Fruit fly (Drosophila melanogaster): ENCODE results near the gene Sf3b5.
A peak's percentile ranks its signal among the peaks of the same experiment; 100 is the strongest.

Sf3b5 gene

DNA sequence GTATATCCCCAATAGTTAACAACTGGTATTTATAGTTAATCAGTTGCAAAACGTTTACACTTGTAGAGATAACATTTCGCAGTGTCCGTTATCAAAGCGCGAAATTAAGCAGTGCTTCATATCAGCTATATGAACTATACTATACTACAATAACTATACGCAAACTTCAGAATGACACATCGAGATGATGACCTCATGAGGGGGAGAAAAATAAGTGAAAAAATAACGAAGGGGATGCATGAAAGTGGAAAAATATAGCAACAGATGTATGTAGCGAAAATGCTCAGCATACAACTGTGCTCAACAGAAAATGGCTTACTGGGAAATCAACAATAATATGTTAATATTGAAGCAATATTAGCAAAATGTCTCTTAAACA lies 15.6 kb upstream of the Sf3b5 start:
- TF ChIP-seq dsf (GFP tag; optimal IDR thresholded peaks at IDR 0.05; ENCODE audit: borderline replicate concordance): no peak
- no peak for TF ChIP-seq dmrt93B (GFP tag; optimal IDR thresholded peaks at IDR 0.05)
- no peak for TF ChIP-seq sv (GFP tag; optimal IDR thresholded peaks at IDR 0.05)

DNA sequence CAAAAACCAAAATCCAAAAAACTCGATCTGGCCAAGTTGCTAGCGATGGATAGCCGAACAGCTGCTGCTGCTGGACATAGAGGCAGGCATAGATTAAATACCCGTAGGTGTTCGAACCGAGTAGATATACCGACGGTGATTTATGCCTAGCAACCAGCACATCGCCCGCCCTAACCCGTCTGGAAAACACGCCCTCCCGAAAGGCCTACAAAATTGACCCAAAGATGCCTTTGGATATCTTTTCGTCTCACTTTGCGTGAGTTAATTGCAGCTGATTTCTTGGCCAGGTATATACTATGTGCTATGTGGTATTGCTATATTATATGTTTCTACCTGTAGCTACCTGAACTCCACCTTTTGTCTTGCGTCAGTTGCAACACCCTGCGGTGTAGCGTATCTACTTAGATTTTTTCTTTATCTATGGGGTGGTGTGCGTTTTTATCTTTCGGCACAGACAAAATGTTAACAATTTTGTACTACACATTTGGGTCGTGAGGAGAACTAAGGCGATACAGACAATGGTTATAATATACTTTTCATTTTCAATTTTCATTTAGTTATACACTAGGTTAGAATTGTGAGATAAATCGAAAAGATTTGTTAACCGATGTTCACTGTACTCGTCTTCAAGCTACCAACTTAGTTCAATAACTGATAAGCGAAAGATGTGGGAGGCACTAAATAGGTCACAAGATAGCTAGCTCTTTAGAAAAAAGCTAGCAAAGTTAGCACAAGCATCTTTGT lies 15.0 kb upstream of the Sf3b5 start:
- TF ChIP-seq pan (optimal IDR thresholded peaks at IDR 0.05): no peak
- TF ChIP-seq Dif (GFP tag; optimal IDR thresholded peaks at IDR 0.05; ENCODE audit: partially characterized antibody): no peak
- no peak for TF ChIP-seq Abd-B (GFP tag; optimal IDR thresholded peaks at IDR 0.05)

DNA sequence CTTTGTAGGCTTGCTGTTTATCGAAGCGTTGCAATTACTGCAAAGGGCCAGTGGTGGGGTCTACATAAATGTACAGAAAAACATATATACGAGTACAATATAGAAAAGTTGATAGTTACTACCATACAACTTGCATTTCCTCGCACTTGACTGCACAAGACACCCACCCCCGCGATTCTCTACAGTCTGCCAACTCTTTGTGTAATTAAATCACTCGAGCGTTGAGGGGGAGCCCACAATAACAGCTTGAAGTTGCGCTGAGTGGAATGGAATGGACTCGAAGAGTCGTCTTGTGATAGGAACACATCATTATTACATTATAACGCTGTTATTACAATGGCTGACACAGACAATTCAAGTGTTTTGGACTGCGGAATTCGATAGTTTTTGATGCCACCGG lies 14.3 kb upstream of the Sf3b5 start:
- TF ChIP-seq psq (GFP tag; optimal IDR thresholded peaks at IDR 0.05) (no peak), Rel (GFP tag; optimal IDR thresholded peaks at IDR 0.05) (no peak), Rel (tag; optimal IDR thresholded peaks at IDR 0.05) (peak; percentile 13), Jra (GFP tag; optimal IDR thresholded peaks at IDR 0.05) (no peak), ey (GFP tag; optimal IDR thresholded peaks at IDR 0.05) (no peak), Myc (optimal IDR thresholded peaks at IDR 0.05) (no peak)

DNA sequence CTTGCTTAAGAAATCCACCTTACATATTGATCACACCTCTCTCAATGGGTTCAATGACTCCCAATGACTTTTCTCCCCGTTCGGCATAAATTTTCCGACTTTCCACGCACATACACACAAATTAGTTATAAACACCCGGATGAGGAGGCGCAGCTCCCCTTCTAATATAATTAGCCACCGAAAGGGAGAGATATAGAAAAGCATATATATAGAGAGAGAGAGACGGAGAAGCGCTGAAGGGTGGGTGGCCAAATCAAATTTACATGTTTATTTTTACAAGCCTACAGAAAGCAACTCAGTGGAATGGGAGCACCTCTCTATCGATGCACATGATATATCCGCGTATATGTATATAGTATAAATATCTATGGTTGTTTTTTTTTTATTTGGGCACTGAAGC lies 13.5 kb upstream of the Sf3b5 start:
- no peak for TF ChIP-seq Hr78 (GFP tag; optimal IDR thresholded peaks at IDR 0.05)

DNA sequence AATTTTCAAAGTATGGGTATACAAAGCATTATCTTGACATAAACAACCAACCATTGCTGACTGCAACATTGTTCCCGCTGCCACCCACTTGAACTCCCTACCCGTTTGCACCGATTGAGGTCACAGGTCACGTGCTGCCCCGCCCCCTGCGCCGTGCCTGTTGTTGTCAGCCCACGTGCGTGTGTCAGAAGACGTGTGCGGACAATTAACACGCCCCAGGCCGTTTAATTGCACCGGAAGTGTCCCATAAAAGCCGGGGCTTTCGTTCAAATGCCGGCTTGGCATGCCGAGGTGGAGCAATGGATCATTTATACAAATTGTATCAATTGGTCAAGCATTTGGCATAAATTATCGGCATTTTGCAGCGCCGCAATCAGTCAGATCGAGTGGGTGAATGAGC lies 11.9 kb upstream of the Sf3b5 start:
- TF ChIP-seq ey (GFP tag; optimal IDR thresholded peaks at IDR 0.05) (no peak), Rel (GFP tag; optimal IDR thresholded peaks at IDR 0.05) (no peak), Rel (tag; optimal IDR thresholded peaks at IDR 0.05) (no peak), Sp1 (GFP tag; optimal IDR thresholded peaks at IDR 0.05) (no peak)

DNA sequence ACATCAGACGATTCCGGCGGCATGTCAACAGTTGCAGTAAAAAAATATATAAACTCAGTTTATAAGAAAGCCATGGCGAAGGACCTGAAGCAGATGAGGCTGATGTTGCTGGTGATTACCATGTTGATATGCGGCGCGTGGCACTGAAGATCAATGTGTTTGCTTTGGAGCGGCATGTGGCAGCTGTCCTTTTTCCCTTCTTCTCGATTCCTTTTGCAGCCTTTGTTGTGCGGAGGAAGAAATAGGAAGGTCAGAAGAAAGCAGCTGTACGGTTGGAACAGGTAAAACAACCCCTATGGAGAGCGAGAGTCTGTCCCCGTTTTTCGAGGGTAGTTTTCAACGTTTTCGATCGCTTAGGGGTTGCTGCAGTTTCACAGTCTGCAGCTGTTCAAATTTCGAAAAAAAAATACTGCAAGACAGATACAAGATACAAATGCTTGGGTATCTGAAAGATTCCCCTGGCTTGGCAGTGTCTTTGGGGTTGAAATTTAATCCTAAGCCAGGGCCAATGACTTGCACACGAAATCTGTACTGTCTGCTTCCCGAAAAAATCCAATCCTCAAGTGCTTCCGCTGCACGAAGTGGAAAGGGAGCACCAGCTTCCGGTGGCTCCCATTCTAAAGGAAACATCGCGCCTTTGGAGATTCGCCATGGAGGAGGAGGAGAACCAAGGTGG lies 9.8 kb upstream of the Sf3b5 start:
- TF ChIP-seq Abd-B (GFP tag; optimal IDR thresholded peaks at IDR 0.05) (no peak), tai (GFP tag; optimal IDR thresholded peaks at IDR 0.05) (no peak), GATAd (GFP tag; optimal IDR thresholded peaks at IDR 0.05) (no peak), Vsx2 (GFP tag; optimal IDR thresholded peaks at IDR 0.05; ENCODE audit: partially characterized antibody) (no peak), Hr83 (GFP tag; optimal IDR thresholded peaks at IDR 0.05; ENCODE audit: poor library complexity, severe bottlenecking) (no peak), Hnf4 (GFP tag; optimal IDR thresholded peaks at IDR 0.05) (no peak), psq (GFP tag; optimal IDR thresholded peaks at IDR 0.05) (no peak), h (GFP tag; optimal IDR thresholded peaks at IDR 0.05) (no peak), Hr78 (GFP tag; optimal IDR thresholded peaks at IDR 0.05) (no peak), Jra (GFP tag; optimal IDR thresholded peaks at IDR 0.05) (no peak)

DNA sequence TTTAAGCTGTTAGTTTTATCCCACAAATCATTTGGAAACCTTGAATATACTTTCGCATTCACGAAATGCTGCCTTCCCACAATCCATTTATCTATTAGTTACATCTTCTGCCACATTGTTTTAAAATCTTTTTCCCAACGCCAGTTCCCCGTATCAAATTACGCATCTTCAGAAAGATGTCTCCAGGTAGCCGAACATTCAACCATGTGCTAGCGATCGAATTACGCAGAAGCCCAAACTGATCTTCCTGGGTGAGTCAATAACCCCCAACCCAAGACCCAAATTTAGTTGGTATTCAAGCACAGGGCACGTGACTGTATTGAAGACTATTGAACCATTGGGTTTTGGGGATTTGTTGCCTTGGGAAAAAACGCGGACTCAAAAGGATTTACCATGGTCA lies 8.8 kb upstream of the Sf3b5 start:
- TF ChIP-seq psq (GFP tag; optimal IDR thresholded peaks at IDR 0.05) (no peak), GATAd (GFP tag; optimal IDR thresholded peaks at IDR 0.05) (no peak), woc (GFP tag; optimal IDR thresholded peaks at IDR 0.05) (no peak), HLH106 (tag; optimal IDR thresholded peaks at IDR 0.05) (no peak), Hr83 (GFP tag; optimal IDR thresholded peaks at IDR 0.05; ENCODE audit: poor library complexity, severe bottlenecking) (no peak), CG32264 (GFP tag; optimal IDR thresholded peaks at IDR 0.05) (no peak), sv (GFP tag; optimal IDR thresholded peaks at IDR 0.05) (no peak), Hnf4 (GFP tag; optimal IDR thresholded peaks at IDR 0.05) (no peak), pan (optimal IDR thresholded peaks at IDR 0.05) (no peak), rgr (GFP tag; optimal IDR thresholded peaks at IDR 0.05) (no peak), jim (GFP tag; optimal IDR thresholded peaks at IDR 0.05) (no peak), fru (GFP tag; optimal IDR thresholded peaks at IDR 0.05) (no peak), Hr78 (GFP tag; optimal IDR thresholded peaks at IDR 0.05) (no peak), sage (GFP tag; optimal IDR thresholded peaks at IDR 0.05) (no peak), foxo (GFP tag; optimal IDR thresholded peaks at IDR 0.05) (no peak), ey (GFP tag; optimal IDR thresholded peaks at IDR 0.05) (no peak)
